Fruit fly (Drosophila melanogaster): ENCODE measurements around the gene CG34456.

CG34456 gene

DNA sequence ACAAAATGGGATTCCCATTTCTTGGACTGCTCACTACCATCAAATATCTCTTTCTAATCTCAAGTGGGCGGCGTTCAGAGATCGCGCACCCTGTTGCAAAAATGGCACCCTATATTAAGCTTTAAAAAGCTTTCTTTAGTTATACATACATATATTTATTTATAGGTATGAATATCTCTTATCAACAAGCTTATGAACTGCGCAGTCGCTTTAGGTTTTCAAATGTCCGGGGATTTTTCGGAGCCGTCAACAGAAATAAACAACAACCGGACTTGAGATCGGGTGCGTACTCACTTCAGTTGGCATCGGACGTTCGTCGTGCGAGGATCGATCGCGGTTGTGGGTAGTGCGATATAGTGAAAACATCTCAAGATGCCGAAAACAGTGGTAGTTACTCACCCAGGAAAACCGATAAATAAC lies 12.6 kb upstream of the CG34456 start, which contains the start of gene PGRP-LF (continued):
- TF ChIP-seq pita (GFP tag; optimal IDR thresholded peaks at IDR 0.05) = no peak
- no peak for TF ChIP-seq mam (GFP tag; optimal IDR thresholded peaks at IDR 0.05)
- TF ChIP-seq dmrt99B (tag; optimal IDR thresholded peaks at IDR 0.05) = peak; percentile 21
- TF ChIP-seq emc (GFP tag; optimal IDR thresholded peaks at IDR 0.05) = no peak
- TF ChIP-seq caup (GFP tag; optimal IDR thresholded peaks at IDR 0.05; ENCODE audit: severe bottlenecking) = peak; percentile 24
- peak; percentile 5 for TF ChIP-seq CG6813 (GFP tag; optimal IDR thresholded peaks at IDR 0.05)
- no peak for TF ChIP-seq CG15479 (GFP tag; optimal IDR thresholded peaks at IDR 0.05)
- TF ChIP-seq Fer2 (tag; optimal IDR thresholded peaks at IDR 0.05) = no peak
- TF ChIP-seq CG17568 (GFP tag; optimal IDR thresholded peaks at IDR 0.05) = peak; percentile 64
- no peak for TF ChIP-seq dimm (GFP tag; IDR thresholded peaks at IDR 0.05)
- TF ChIP-seq Nf-YC (tag; optimal IDR thresholded peaks at IDR 0.05) = peak; percentile 68
- no peak for TF ChIP-seq Hr39 (optimal IDR thresholded peaks at IDR 0.05)
- TF ChIP-seq lilli (GFP tag; optimal IDR thresholded peaks at IDR 0.05) = peak; percentile 38
- peak; percentile 82 for TF ChIP-seq CG13894 (tag; optimal IDR thresholded peaks at IDR 0.05)
- peak; percentile 58 for TF ChIP-seq Nf-YB (GFP tag; optimal IDR thresholded peaks at IDR 0.05)
- TF ChIP-seq CG13296 (GFP tag; optimal IDR thresholded peaks at IDR 0.05) = peak; percentile 29
- TF ChIP-seq kay (GFP tag; optimal IDR thresholded peaks at IDR 0.05) = peak; percentile 36
- no peak for TF ChIP-seq jumu (GFP tag; optimal IDR thresholded peaks at IDR 0.05)
- TF ChIP-seq CG18599 (GFP tag; optimal IDR thresholded peaks at IDR 0.05) = peak; percentile 33
- TF ChIP-seq CG10366 (GFP tag; IDR thresholded peaks at IDR 0.05) = peak; percentile 94
- TF ChIP-seq ci (GFP tag; IDR thresholded peaks at IDR 0.05) = peak; percentile 42; the same call in 2 of the 3 replicates
- peak; percentile 6 for TF ChIP-seq NfI (GFP tag; optimal IDR thresholded peaks at IDR 0.05)
- TF ChIP-seq CG8290 (GFP tag; optimal IDR thresholded peaks at IDR 0.05) = no peak
- TF ChIP-seq CG8290 (tag; optimal IDR thresholded peaks at IDR 0.05) = peak in 1 of 2 experiments; percentile 46
- TF ChIP-seq hkb (optimal IDR thresholded peaks at IDR 0.05) = no peak
- 0 out of 2 replicates have a peak, but pooled peaks have one; percentile 29 for TF ChIP-seq hkb (GFP tag; IDR thresholded peaks at IDR 0.05)
- TF ChIP-seq mirr (GFP tag; optimal IDR thresholded peaks at IDR 0.05) = peak; percentile 5
- peak; percentile 83 for TF ChIP-seq CG34376 (GFP tag; optimal IDR thresholded peaks at IDR 0.05)
- TF ChIP-seq CG13624 (GFP tag; optimal IDR thresholded peaks at IDR 0.05) = peak; percentile 82
- TF ChIP-seq CG32532 (GFP tag; IDR thresholded peaks at IDR 0.05) = 0 out of 2 replicates have a peak, but pooled peaks have one; percentile 42
- TF ChIP-seq CG9609 (GFP tag; optimal IDR thresholded peaks at IDR 0.05) = no peak
- TF ChIP-seq h (optimal IDR thresholded peaks at IDR 0.05) = no peak
- TF ChIP-seq Meics (GFP tag; optimal IDR thresholded peaks at IDR 0.05) = peak; percentile 11
- TF ChIP-seq CG32767 (GFP tag; IDR thresholded peaks at IDR 0.05) = peak; percentile 35; the same call in 1 of the 2 replicates
- peak; percentile 36 for TF ChIP-seq CG15269 (tag; optimal IDR thresholded peaks at IDR 0.05)
- TF ChIP-seq Med (GFP tag) = peak; percentile 82
- TF ChIP-seq CG3163 (GFP tag; optimal IDR thresholded peaks at IDR 0.05) = peak; percentile 5
- no peak for TF ChIP-seq E2f1 (GFP tag; IDR thresholded peaks at IDR 0.05)
- peak; percentile 58 for TF ChIP-seq pros (GFP tag; optimal IDR thresholded peaks at IDR 0.05)
- TF ChIP-seq B-H2 (GFP tag; optimal IDR thresholded peaks at IDR 0.05) = peak; percentile 64
- peak in 1 of 2 experiments; percentile 1 for TF ChIP-seq Pdp1 (GFP tag; optimal IDR thresholded peaks at IDR 0.05)
- peak; percentile 8 for TF ChIP-seq CG2678 (tag; optimal IDR thresholded peaks at IDR 0.05)
- peak; percentile 12 for TF ChIP-seq cg (GFP tag; optimal IDR thresholded peaks at IDR 0.05)
- peak; percentile 53 for TF ChIP-seq Rfx (GFP tag; IDR thresholded peaks at IDR 0.05)
- peak in 1 of 2 experiments; percentile 58 for TF ChIP-seq Eip74EF (GFP tag; optimal IDR thresholded peaks at IDR 0.05)
- peak in 1 of 2 experiments; percentile 2 for TF ChIP-seq dpn (GFP tag; optimal IDR thresholded peaks at IDR 0.05)
- peak; percentile 48; the same call in 1 of the 2 replicates for TF ChIP-seq CG9932 (GFP tag; IDR thresholded peaks at IDR 0.05)
- TF ChIP-seq pho (GFP tag; optimal IDR thresholded peaks at IDR 0.05) = peak; percentile 5
- TF ChIP-seq grau (tag; optimal IDR thresholded peaks at IDR 0.05) = peak; percentile 30
- TF ChIP-seq MBD-R2 (GFP tag; IDR thresholded peaks at IDR 0.05) = peak; percentile 9; the same call in 1 of the 2 replicates
- peak; percentile 41; the same call in 1 of the 3 replicates for TF ChIP-seq Dbx (GFP tag; IDR thresholded peaks at IDR 0.05)

Data from whole organism, embryonic.